Worm (Caenorhabditis elegans) whole organism, early embryonic: ENCODE measurements around the gene cyn-16.

Source experiments
- ama-1 ChIP-seq: fragments of 150-350 bp; optimal IDR thresholded peaks from 2 replicates; lab custom pipeline; 2014
- ceh-36 ChIP-seq: sonication (generic microtip); optimal IDR thresholded peaks from 2 replicates; lab custom pipeline; 2016; ENCODE audit warnings: missing genetic modification characterization, inconsistent platforms, missing compliant biosample characterization
- sea-1 ChIP-seq: fragments of 200-800 bp; sonication (Bioruptor generic); conservative IDR thresholded peaks from 2 replicates; pipeline ENCODE4 v1.3.6; 2022; ENCODE audit warnings: missing genetic modification characterization, missing compliant biosample characterization
- tra-4 ChIP-seq: sonication (generic microtip); optimal IDR thresholded peaks from 2 replicates; lab custom pipeline; 2017; ENCODE audit warnings: missing genetic modification characterization, missing compliant biosample characterization

DNA sequence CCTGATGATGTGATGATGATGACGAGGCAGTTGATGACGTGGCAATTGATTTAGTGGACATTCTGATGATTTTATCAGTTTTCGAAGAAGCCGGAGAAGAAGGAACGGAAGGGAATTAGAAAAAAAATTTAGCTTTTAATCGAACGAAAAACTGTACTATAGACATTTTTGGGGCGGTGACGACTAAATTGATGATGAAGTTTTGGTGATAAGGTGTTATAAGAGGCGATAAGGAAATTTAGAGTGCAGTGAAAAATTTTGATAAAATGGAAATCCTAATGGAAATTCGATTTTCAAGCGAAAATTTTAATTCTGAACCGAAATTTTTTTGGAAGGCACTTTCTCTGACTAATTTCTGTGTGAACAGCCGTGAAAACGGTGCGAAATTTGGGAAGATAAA, 43.5 kb upstream of the cyn-16 start:
- TF ChIP-seq ama-1 (lab: Kevin White, UChicago) (no peak), tra-4 (tag; lab: Kevin White, UChicago) (no peak), ceh-36 (tag; lab: Kevin White, UChicago) (no peak), sea-1 (no peak)
